Fruit fly (Drosophila melanogaster) whole organism, embryonic: Measurements from ENCODE around the gene CG2444.
A peak's percentile ranks its signal among the peaks of the same experiment; 100 is the strongest.

Experiments
- CG10274 ChIP-seq: fragments of 200-800 bp; sonication (Bioruptor generic); optimal IDR thresholded peaks from 3 replicates; lab custom pipeline; 2017; ENCODE audit warnings: missing biosample characterization, mild to moderate bottlenecking, missing genetic modification characterization
- CG11695 ChIP-seq: fragments of 200-800 bp; sonication (Bioruptor generic); IDR thresholded peaks from 3 replicates; pipeline ENCODE4 v1.3.6; 2022; ENCODE audit warnings: missing biosample characterization, missing genetic modification characterization
- CG12071 ChIP-seq: fragments of 200-800 bp; sonication (Bioruptor generic); optimal IDR thresholded peaks from 3 replicates; lab custom pipeline; 2018; ENCODE audit warnings: missing biosample characterization, mild to moderate bottlenecking, missing genetic modification characterization
- CG12155 ChIP-seq: fragments of 200-800 bp; sonication (Bioruptor generic); optimal IDR thresholded peaks from 3 replicates; lab custom pipeline; 2016; ENCODE audit warnings: missing biosample characterization, missing genetic modification characterization
- CG12659 ChIP-seq: fragments of 200-800 bp; sonication (Bioruptor generic); optimal IDR thresholded peaks from 3 replicates; lab custom pipeline; 2017; ENCODE audit warnings: mild to moderate bottlenecking, missing biosample characterization, missing genetic modification reagents, missing genetic modification characterization
- CG14965 ChIP-seq: fragments of 200-800 bp; sonication (Bioruptor generic); optimal IDR thresholded peaks from 2 replicates; lab custom pipeline; 2016; ENCODE audit warnings: missing biosample characterization, missing genetic modification characterization, borderline replicate concordance
- CG16863 ChIP-seq: fragments of 200-800 bp; sonication (Bioruptor generic); optimal IDR thresholded peaks from 3 replicates; lab custom pipeline; 2016; ENCODE audit warnings: missing biosample characterization, missing genetic modification characterization
- CG17361 ChIP-seq: fragments of 200-800 bp; sonication (Bioruptor generic); IDR thresholded peaks from 3 replicates; pipeline ENCODE4 v1.3.6; 2022; ENCODE audit warnings: missing biosample characterization, missing genetic modification characterization
- CG2889 ChIP-seq: fragments of 200-800 bp; sonication (Bioruptor generic); IDR thresholded peaks from 3 replicates; pipeline ENCODE4 v1.3.6; 2022; ENCODE audit warnings: missing biosample characterization, missing genetic modification characterization
- CG3065 ChIP-seq: fragments of 200-800 bp; sonication (Bioruptor generic); optimal IDR thresholded peaks from 2 replicates; lab custom pipeline; 2016; ENCODE audit warnings: missing biosample characterization, missing genetic modification characterization
- CG32772 ChIP-seq: fragments of 200-800 bp; sonication (Bioruptor generic); IDR thresholded peaks from 2 replicates; pipeline ENCODE4 v1.3.6; 2022; ENCODE audit warnings: missing biosample characterization, missing genetic modification characterization
- CG3407 ChIP-seq: fragments of 200-800 bp; sonication (Bioruptor generic); optimal IDR thresholded peaks from 2 replicates; lab custom pipeline; 2018; ENCODE audit warnings: missing biosample characterization, mild to moderate bottlenecking, missing genetic modification characterization
- CG3847 ChIP-seq: fragments of 200-800 bp; sonication (Bioruptor generic); IDR thresholded peaks from 2 replicates; pipeline ENCODE4 v1.3.6; 2022; ENCODE audit warnings: missing biosample characterization, missing genetic modification characterization
- CG4854 ChIP-seq: fragments of 200-800 bp; sonication (Bioruptor generic); optimal IDR thresholded peaks from 2 replicates; lab custom pipeline; 2016; ENCODE audit warnings: missing biosample characterization, missing genetic modification characterization, inconsistent platforms
- CG5180 ChIP-seq: fragments of 200-800 bp; sonication (Bioruptor generic); optimal IDR thresholded peaks from 3 replicates; lab custom pipeline; 2017; ENCODE audit warnings: missing biosample characterization, missing genetic modification characterization, mild to moderate bottlenecking, moderate library complexity, missing genetic modification reagents
- CG5245 ChIP-seq: fragments of 200-800 bp; sonication (Bioruptor generic); optimal IDR thresholded peaks from 3 replicates; lab custom pipeline; 2016; ENCODE audit warnings: missing biosample characterization, missing genetic modification characterization
- CG7556 ChIP-seq: fragments of 200-800 bp; sonication (Bioruptor generic); optimal IDR thresholded peaks from 2 replicates; lab custom pipeline; 2017; ENCODE audit warnings: missing biosample characterization, mild to moderate bottlenecking, missing genetic modification characterization
- CG8359 ChIP-seq: fragments of 200-800 bp; sonication (Bioruptor generic); optimal IDR thresholded peaks from 2 replicates; lab custom pipeline; 2017; ENCODE audit warnings: missing biosample characterization, mild to moderate bottlenecking, missing genetic modification characterization, borderline replicate concordance
- CG9797 ChIP-seq: fragments of 200-800 bp; sonication (Bioruptor generic); optimal IDR thresholded peaks from 3 replicates; lab custom pipeline; 2018; ENCODE audit warnings: missing biosample characterization, mild to moderate bottlenecking, missing genetic modification characterization
- CkIIα-i1 ChIP-seq: fragments of 200-800 bp; sonication (Bioruptor generic); IDR thresholded peaks from 2 replicates; pipeline ENCODE4 v1.3.6; 2022; ENCODE audit warnings: missing biosample characterization, missing genetic modification characterization
- Dfd ChIP-seq, 2 experiments: fragments of >200 bp; optimal IDR thresholded peaks; 2 replicates each; lab custom pipeline; 2017; ENCODE audit warnings: missing biosample characterization in 2 of 2, missing genetic modification characterization in 2 of 2
- Dip2 ChIP-seq: fragments of 200-800 bp; sonication (Bioruptor generic); IDR thresholded peaks from 2 replicates; pipeline ENCODE4 v1.3.6; 2022; ENCODE audit warnings: missing biosample characterization, missing genetic modification characterization
- Dip3 ChIP-seq: fragments of 200-800 bp; sonication (Bioruptor generic); optimal IDR thresholded peaks from 3 replicates; lab custom pipeline; 2016; ENCODE audit warnings: missing biosample characterization, missing genetic modification characterization
- E2f2 ChIP-seq: fragments of 200-800 bp; sonication (Bioruptor generic); IDR thresholded peaks from 2 replicates; pipeline ENCODE4 v1.3.6; 2022; ENCODE audit warnings: missing biosample characterization, missing genetic modification characterization
- Hr51 ChIP-seq, 2 experiments: fragments of 200-800 bp; sonication (Bioruptor generic); optimal IDR thresholded peaks; 2 replicates in 1 of 2; 3 replicates in 1 of 2; lab custom pipeline; 2016 to 2018; ENCODE audit warnings: missing biosample characterization in 2 of 2, missing genetic modification characterization in 2 of 2, mild to moderate bottlenecking in 1 of 2, moderate library complexity in 1 of 2
- Lim3 ChIP-seq: fragments of 200-800 bp; sonication (Bioruptor generic); IDR thresholded peaks from 2 replicates; pipeline ENCODE4 v1.3.6; 2022; ENCODE audit warnings: missing biosample characterization, missing genetic modification characterization
- Lpt ChIP-seq: fragments of >200 bp; optimal IDR thresholded peaks from 2 replicates; lab custom pipeline; 2018; ENCODE audit warnings: missing biosample characterization, missing genetic modification characterization
- MBD-R2 ChIP-seq: fragments of 200-800 bp; sonication (Bioruptor generic); IDR thresholded peaks from 2 replicates; pipeline ENCODE4 v1.3.6; 2022; ENCODE audit warnings: missing biosample characterization, missing genetic modification characterization
- Nf-YC ChIP-seq: fragments of 200-800 bp; optimal IDR thresholded peaks from 3 replicates; lab custom pipeline; 2019; ENCODE audit warnings: missing biosample characterization, mild to moderate bottlenecking, missing genetic modification characterization, moderate library complexity
- Six4 ChIP-seq: fragments of 200-800 bp; sonication (Bioruptor generic); optimal IDR thresholded peaks from 2 replicates; lab custom pipeline; 2016; ENCODE audit warnings: missing biosample characterization, missing genetic modification characterization
- YL-1 ChIP-seq: fragments of 200-800 bp; sonication (Bioruptor generic); optimal IDR thresholded peaks from 3 replicates; lab custom pipeline; 2017; ENCODE audit warnings: missing biosample characterization, mild to moderate bottlenecking, missing genetic modification characterization
- bowl ChIP-seq: fragments of 200-800 bp; sonication (Bioruptor generic); IDR thresholded peaks from 2 replicates; pipeline ENCODE4 v1.3.6; 2022; ENCODE audit warnings: missing biosample characterization, missing genetic modification characterization
- fd102C ChIP-seq: fragments of 200-800 bp; sonication (Bioruptor generic); optimal IDR thresholded peaks from 2 replicates; lab custom pipeline; 2018; ENCODE audit warnings: missing biosample characterization, mild to moderate bottlenecking, missing genetic modification characterization, moderate library complexity
- gem ChIP-seq: fragments of 200-800 bp; sonication (Bioruptor generic); optimal IDR thresholded peaks from 2 replicates; lab custom pipeline; 2019; ENCODE audit warnings: missing biosample characterization, mild to moderate bottlenecking, missing genetic modification characterization, moderate library complexity
- hkb ChIP-seq, 2 experiments: fragments of 200-800 bp in 1 of 2; fragments of >200 bp in 1 of 2; sonication (Bioruptor generic) in 1 of 2; IDR thresholded peaks in 1 of 2; optimal IDR thresholded peaks in 1 of 2; 2 replicates each; pipeline versions ENCODE4 v1.3.6 to Lab custom; 2017 to 2022; ENCODE audit warnings: missing biosample characterization in 1 of 2, missing genetic modification characterization in 1 of 2
- jumu ChIP-seq: fragments of 200-800 bp; sonication (Bioruptor generic); optimal IDR thresholded peaks from 3 replicates; lab custom pipeline; 2016; ENCODE audit warnings: missing biosample characterization, missing genetic modification characterization
- lilli ChIP-seq: fragments of 200-800 bp; sonication (Bioruptor generic); optimal IDR thresholded peaks from 3 replicates; lab custom pipeline; 2016; ENCODE audit warnings: missing biosample characterization, missing genetic modification characterization
- mam ChIP-seq: fragments of 200-800 bp; sonication (Bioruptor generic); optimal IDR thresholded peaks from 3 replicates; lab custom pipeline; 2016; ENCODE audit warnings: missing biosample characterization, missing genetic modification characterization
- nerfin-2 ChIP-seq: fragments of 200-800 bp; sonication (Bioruptor generic); IDR thresholded peaks from 2 replicates; pipeline ENCODE4 v1.3.6; 2022; ENCODE audit warnings: missing biosample characterization, missing genetic modification characterization; ENCODE audit not compliant: partially characterized antibody
- oc ChIP-seq: fragments of 200-800 bp; sonication (Bioruptor generic); optimal IDR thresholded peaks from 2 replicates; lab custom pipeline; 2018; ENCODE audit warnings: missing biosample characterization, mild to moderate bottlenecking, missing genetic modification characterization, moderate library complexity
- p53 ChIP-seq: fragments of 200-800 bp; sonication (Bioruptor generic); optimal IDR thresholded peaks from 2 replicates; lab custom pipeline; 2016; ENCODE audit warnings: missing biosample characterization, missing genetic modification characterization
- salm ChIP-seq: fragments of 200-800 bp; sonication (Bioruptor generic); optimal IDR thresholded peaks from 2 replicates; lab custom pipeline; 2018; ENCODE audit warnings: missing biosample characterization, mild to moderate bottlenecking, missing genetic modification characterization
- shn ChIP-seq: fragments of 200-800 bp; sonication (Bioruptor generic); optimal IDR thresholded peaks from 3 replicates; lab custom pipeline; 2016; ENCODE audit warnings: missing biosample characterization, missing genetic modification characterization
- ssp ChIP-seq: fragments of 200-800 bp; sonication (Bioruptor generic); IDR thresholded peaks from 2 replicates; pipeline ENCODE4 v1.3.6; 2022; ENCODE audit warnings: missing biosample characterization, missing genetic modification characterization
- tin ChIP-seq: fragments of 200-800 bp; sonication (Bioruptor generic); optimal IDR thresholded peaks from 3 replicates; lab custom pipeline; 2016; ENCODE audit warnings: missing biosample characterization, missing genetic modification characterization
- trh ChIP-seq: fragments of 200-800 bp; sonication (Bioruptor generic); optimal IDR thresholded peaks from 2 replicates; lab custom pipeline; 2016; ENCODE audit warnings: missing biosample characterization, missing genetic modification characterization
- unc-4 ChIP-seq: fragments of 200-800 bp; sonication (Bioruptor generic); IDR thresholded peaks from 2 replicates; pipeline ENCODE4 v1.3.6; 2022; ENCODE audit warnings: missing biosample characterization, missing genetic modification characterization; ENCODE audit not compliant: partially characterized antibody
- vfl ChIP-seq: fragments of 200-800 bp; sonication (Bioruptor generic); optimal IDR thresholded peaks from 2 replicates; lab custom pipeline; 2016; ENCODE audit warnings: missing biosample characterization, missing genetic modification characterization
- wor ChIP-seq: fragments of 200-800 bp; sonication (Bioruptor generic); IDR thresholded peaks from 2 replicates; pipeline ENCODE4 v1.3.6; 2022; ENCODE audit warnings: missing biosample characterization, missing genetic modification characterization
- zen ChIP-seq: fragments of 200-800 bp; sonication (Bioruptor generic); optimal IDR thresholded peaks from 3 replicates; lab custom pipeline; 2018; ENCODE audit warnings: missing biosample characterization, mild to moderate bottlenecking, missing genetic modification characterization, moderate library complexity

The CG2444 gene

dm6 chrX:11678539-11679040, 26.5 kb downstream of the CG2444 start, which contains the start of the genes Vlet and bif (continued):
- peak; percentile 41 for TF ChIP-seq CG12155 (GFP tag; lab: Kevin White, UChicago)
- no peak for TF ChIP-seq Lpt (GFP tag; lab: Kevin White, UChicago)
- TF ChIP-seq Lim3 (GFP tag; lab: Robert Waterston, UW) = no peak
- peak; percentile 24; the same call in 1 of the 3 replicates for TF ChIP-seq CG11695 (GFP tag; lab: Robert Waterston, UW)
- TF ChIP-seq CG17361 (GFP tag; lab: Robert Waterston, UW) = peak; percentile 87
- no peak for TF ChIP-seq Dip2 (GFP tag; lab: Robert Waterston, UW)
- no peak for TF ChIP-seq CG12071
- TF ChIP-seq jumu = peak; percentile 25
- peak; percentile 39 for TF ChIP-seq oc
- TF ChIP-seq unc-4 = peak; percentile 59; the same call in 1 of the 2 replicates
- TF ChIP-seq CG3407 (GFP tag; lab: Kevin White, UChicago) = peak; percentile 9
- peak; percentile 73 for TF ChIP-seq CG3847 (GFP tag; lab: Robert Waterston, UW)
- peak; percentile 34 for TF ChIP-seq Six4
- TF ChIP-seq E2f2 (GFP tag; lab: Robert Waterston, UW) = peak; percentile 41
- TF ChIP-seq hkb (optimal IDR thresholded peaks at IDR 0.05; lab: Kevin White, UChicago) = no peak
- no peak for TF ChIP-seq hkb (GFP tag; IDR thresholded peaks at IDR 0.05; lab: Robert Waterston, UW)
- no peak for TF ChIP-seq Dfd (GFP tag; optimal IDR thresholded peaks at IDR 0.05; lab: Kevin White, UChicago)
- TF ChIP-seq vfl = peak; percentile 50
- peak; percentile 62 for TF ChIP-seq zen (tag; lab: Kevin White, UChicago)
- peak; percentile 64 for TF ChIP-seq Nf-YC
- TF ChIP-seq CG32772 (GFP tag; lab: Robert Waterston, UW) = peak; percentile 59; the same call in 1 of the 2 replicates
- peak; percentile 71 for TF ChIP-seq CG12659 (GFP tag; lab: Kevin White, UChicago)
- peak; percentile 46 for TF ChIP-seq ssp (GFP tag; lab: Robert Waterston, UW)
- no peak for TF ChIP-seq fd102C (GFP tag; lab: Kevin White, UChicago)
- no peak for TF ChIP-seq CG3065 (GFP tag; lab: Kevin White, UChicago)
- no peak for TF ChIP-seq YL-1 (GFP tag; lab: Kevin White, UChicago)
- TF ChIP-seq shn = peak; percentile 11
- TF ChIP-seq bowl = no peak
- peak; percentile 82 for TF ChIP-seq gem (tag; lab: Kevin White, UChicago)
- TF ChIP-seq CG5245 (GFP tag; lab: Kevin White, UChicago) = peak; percentile 26
- no peak for TF ChIP-seq salm (tag; lab: Kevin White, UChicago)
- no peak for TF ChIP-seq p53 (GFP tag; lab: Kevin White, UChicago)
- no peak for TF ChIP-seq CG9797 (GFP tag; lab: Kevin White, UChicago)
- peak; percentile 72 for TF ChIP-seq tin (GFP tag; lab: Kevin White, UChicago)
- no peak for TF ChIP-seq wor (GFP tag; lab: Robert Waterston, UW)
- TF ChIP-seq trh = no peak
- peak; percentile 25 for TF ChIP-seq CG5180
- TF ChIP-seq CG4854 = no peak
- TF ChIP-seq mam (GFP tag; lab: Kevin White, UChicago) = peak; percentile 46
- peak; percentile 48 for TF ChIP-seq CG10274
- peak; percentile 48 for TF ChIP-seq MBD-R2 (GFP tag; lab: Robert Waterston, UW)
- TF ChIP-seq CG16863 (GFP tag; lab: Kevin White, UChicago) = no peak
- TF ChIP-seq Hr51 (GFP tag; optimal IDR thresholded peaks at IDR 0.05; lab: Kevin White, UChicago) = peak in 1 of 2 experiments; percentile 44
- peak; percentile 60 for TF ChIP-seq lilli (GFP tag; lab: Kevin White, UChicago)
- no peak for TF ChIP-seq CG8359 (GFP tag; lab: Kevin White, UChicago)
- no peak for TF ChIP-seq nerfin-2 (GFP tag; lab: Robert Waterston, UW)
- TF ChIP-seq Dip3 (GFP tag; lab: Kevin White, UChicago) = peak; percentile 11
- no peak for TF ChIP-seq CG14965 (GFP tag; lab: Kevin White, UChicago)
- TF ChIP-seq CkIIα-i1 (GFP tag; lab: Robert Waterston, UW) = no peak
- peak; percentile 73 for TF ChIP-seq CG7556
- no peak for TF ChIP-seq CG2889
